Worm (Caenorhabditis elegans) whole organism, L4 larva: ENCODE measurements around the gene ptc-3.

Experiments
- aha-1 ChIP-seq: fragments of 150-350 bp; peaks from one replicate; lab custom pipeline; 2014; ENCODE audit warnings: missing biosample characterization, missing genetic modification characterization
- aly-2 ChIP-seq: sonication (generic microtip); optimal IDR thresholded peaks from 2 replicates; lab custom pipeline; 2018; ENCODE audit warnings: missing biosample characterization, missing genetic modification characterization
- ama-1 ChIP-seq: fragments of 150-350 bp; optimal IDR thresholded peaks from 2 replicates; lab custom pipeline; 2014; ENCODE audit warnings: inconsistent platforms, mixed read lengths
- hlh-30 ChIP-seq: sonication (generic microtip); optimal IDR thresholded peaks from 2 replicates; lab custom pipeline; 2017; ENCODE audit warnings: antibody characterized with exemption, mild to moderate bottlenecking, missing genetic modification characterization, missing compliant biosample characterization; ENCODE audit not compliant: insufficient read depth
- nhr-76 ChIP-seq: fragments of 150-350 bp; optimal IDR thresholded peaks from 2 replicates; lab custom pipeline; 2014; ENCODE audit warnings: missing biosample characterization, missing genetic modification characterization
- unc-62 ChIP-seq, 3 experiments: fragments of 150-350 bp in 1 of 3; sonication (generic microtip); optimal IDR thresholded peaks in 2 of 3; peaks in 1 of 3; 1 replicate in 1 of 3; 2 replicates in 2 of 3; lab custom pipeline; 2014 to 2017; ENCODE audit warnings: missing biosample characterization in 3 of 3, missing genetic modification characterization in 3 of 3, missing genetic modification reagents in 3 of 3, missing genotype in 1 of 3

DNA sequence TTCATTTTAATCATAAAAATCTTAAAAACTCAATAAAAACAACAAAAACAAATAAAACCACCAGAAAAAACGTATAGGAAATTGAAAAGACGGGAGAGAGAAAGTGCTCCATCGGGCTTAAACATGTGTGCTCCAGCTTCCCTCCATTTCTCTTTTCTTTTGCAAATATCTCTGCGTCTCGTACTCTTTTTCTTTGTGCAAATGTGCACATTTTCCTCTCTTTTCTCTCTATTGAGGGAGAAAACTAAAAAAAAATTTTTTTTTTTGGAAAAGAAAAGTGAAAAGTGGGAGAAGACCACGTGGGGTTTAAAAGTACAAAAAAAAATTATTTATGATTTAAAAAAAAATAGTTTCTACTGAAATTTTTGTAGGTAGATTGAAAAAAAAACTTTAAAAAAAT, 48.1 kb downstream of the ptc-3 start:
- TF ChIP-seq hlh-30 (tag; lab: Kevin White, UChicago) (peak; percentile 26), unc-62 (GFP tag; optimal IDR thresholded peaks at IDR 0.05 in 1 of 2; lab: Kevin White, UChicago) (no peak), unc-62 (tag; optimal IDR thresholded peaks at IDR 0.05; lab: Kevin White, UChicago) (no peak), nhr-76 (tag; lab: Kevin White, UChicago) (no peak), aha-1 (tag; lab: Kevin White, UChicago) (peak; percentile 20), aly-2 (tag; lab: Kevin White, UChicago) (no peak), ama-1 (lab: Kevin White, UChicago) (no peak)
